Worm (Caenorhabditis elegans) whole organism, L4/young adult: ENCODE results near the gene acp-4.
A peak's percentile ranks its signal among the peaks of the same experiment; 100 is the strongest.
"Not testable (repeated sequence)": the region's sequence is repeated elsewhere in the genome, so short reads cannot be mapped to it uniquely, and the experiment has no call there.

Experiments used
- W03F9.2 ChIP-seq: fragments of 150-350 bp; optimal IDR thresholded peaks from 2 replicates; lab custom pipeline; 2014; ENCODE audit warnings: missing biosample characterization, missing genetic modification characterization
- dao-5 ChIP-seq: sonication (generic microtip); optimal IDR thresholded peaks from 2 replicates; lab custom pipeline; 2016; ENCODE audit warnings: missing genotype, missing genetic modification characterization, moderate library complexity, missing compliant biosample characterization
- him-1 ChIP-seq: sonication (generic microtip); optimal IDR thresholded peaks from 2 replicates; lab custom pipeline; 2016; ENCODE audit warnings: missing genotype, missing genetic modification reagents, missing genetic modification characterization, missing compliant biosample characterization

acp-4 gene

ce11 chrII:8440097-8440496 lies 5.2 kb upstream of the acp-4 start:
- TF ChIP-seq dao-5, result no peak
- no peak for TF ChIP-seq W03F9.2
- no peak for TF ChIP-seq him-1 (tag; lab: Kevin White, UChicago)

- no peak for TF ChIP-seq dao-5
Measured at ce11 chrII:8438791-8439287, 3.9 kb upstream of the acp-4 start, which contains the start of gene lips-10. TSS of gene lips-10 (plus strand) at chrII:8439168.

ce11 chrII:8437035-8437434 lies 2.1 kb upstream of the acp-4 start, which contains the start of gene acp-3:
TSS of gene acp-3 (minus strand) at chrII:8437135.
- TF ChIP-seq him-1 (tag; lab: Kevin White, UChicago), result no peak
- no peak for TF ChIP-seq W03F9.2
- no peak for TF ChIP-seq dao-5

ce11 chrII:8431954-8432353 lies 3.0 kb downstream of the acp-4 start, which contains the start of gene acp-2:
TSS of gene acp-2 (minus strand) at chrII:8432054.
- no peak for TF ChIP-seq dao-5
- TF ChIP-seq him-1 (tag; lab: Kevin White, UChicago), result no peak
- no peak for TF ChIP-seq W03F9.2

ce11 chrII:8428947-8429919 lies 5.7 kb downstream of the acp-4 start:
- TF ChIP-seq him-1 (tag; lab: Kevin White, UChicago) (no peak), W03F9.2 (peak; percentile 31), dao-5 (no peak)

ce11 chrII:8428758-8428946 lies 6.3 kb downstream of the acp-4 start, which contains the start of gene F14E5.2:
TSS of gene F14E5.2 (minus strand) at chrII:8428858.
- TF ChIP-seq dao-5 (no peak), W03F9.2 (no peak), him-1 (tag; lab: Kevin White, UChicago) (no peak)

- no peak for TF ChIP-seq W03F9.2
- TF ChIP-seq dao-5, result no peak
- TF ChIP-seq him-1 (tag; lab: Kevin White, UChicago), result no peak
Measured at ce11 chrII:8420775-8421388, 14.0 kb downstream of the acp-4 start.

- not testable (repeated sequence) for TF ChIP-seq W03F9.2; dao-5; him-1 (tag; lab: Kevin White, UChicago)
Measured at ce11 chrII:8419798-8420197, 15.1 kb downstream of the acp-4 start, which contains the start of gene F14E5.8. TSS of gene F14E5.8 (plus strand) at chrII:8420098.

- no peak for TF ChIP-seq W03F9.2
- TF ChIP-seq dao-5, result no peak
- TF ChIP-seq him-1 (tag; lab: Kevin White, UChicago), result no peak
Measured at ce11 chrII:8419015-8419414, 15.9 kb downstream of the acp-4 start.

ce11 chrII:8417059-8417668 lies 17.7 kb downstream of the acp-4 start, which contains the start of gene fdgt-2:
TSS of gene fdgt-2 (plus strand) at chrII:8417618.
- TF ChIP-seq him-1 (tag; lab: Kevin White, UChicago), result no peak
- no peak for TF ChIP-seq dao-5
- TF ChIP-seq W03F9.2, result no peak

ce11 chrII:8415462-8416037 lies 19.4 kb downstream of the acp-4 start:
- TF ChIP-seq dao-5 (no peak), him-1 (tag; lab: Kevin White, UChicago) (no peak), W03F9.2 (no peak)

- TF ChIP-seq him-1 (tag; lab: Kevin White, UChicago) (no peak), dao-5 (no peak), W03F9.2 (no peak)
Measured at ce11 chrII:8415035-8415434, 19.9 kb downstream of the acp-4 start.

ce11 chrII:8412935-8413334 lies 22.0 kb downstream of the acp-4 start:
- TF ChIP-seq W03F9.2 (no peak), him-1 (tag; lab: Kevin White, UChicago) (no peak), dao-5 (no peak)

ce11 chrII:8412061-8412721 lies 22.7 kb downstream of the acp-4 start, which contains the start of gene efl-3:
TSS of gene efl-3 (plus strand) at chrII:8412671.
- TF ChIP-seq him-1 (tag; lab: Kevin White, UChicago) (no peak), W03F9.2 (no peak), dao-5 (no peak)
